Worm (Caenorhabditis elegans): ENCODE results near the gene R07E5.7.

- TF ChIP-seq sptf-1 (tag; optimal IDR thresholded peaks at IDR 0.05): no peak
- TF ChIP-seq unc-39 (tag; optimal IDR thresholded peaks at IDR 0.05): no peak
- no peak for TF ChIP-seq lsy-2 (tag; optimal IDR thresholded peaks at IDR 0.05)
- peak; percentile 91 for TF ChIP-seq lin-32 (GFP tag; optimal IDR thresholded peaks at IDR 0.05)
Measured at ce11 chrIII:4461337-4461736, 42.4 kb upstream of the R07E5.7 start.
